Fruit fly (Drosophila melanogaster): ENCODE data around the gene CG10561.
A peak's percentile ranks its signal among the peaks of the same experiment; 100 is the strongest.

Gene CG10561

DNA sequence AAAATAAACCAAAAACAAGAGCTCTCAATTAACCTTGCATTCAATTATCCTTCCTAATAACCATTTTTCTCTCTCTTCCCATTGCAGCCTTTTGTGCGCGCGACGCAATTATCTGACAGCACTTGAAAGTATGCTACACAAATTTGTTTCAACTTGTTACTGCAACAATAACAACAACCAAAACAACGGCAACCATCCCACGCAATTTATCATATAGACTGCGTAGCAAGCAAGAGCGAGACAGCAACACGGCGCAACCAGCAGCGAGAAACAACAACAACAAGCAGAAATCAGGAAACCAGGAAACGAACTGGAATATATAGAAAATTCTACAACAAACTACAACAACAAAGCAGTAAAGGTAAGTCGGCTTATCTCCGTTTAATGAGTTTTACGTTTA, 51.8 kb downstream of the CG10561 start (continued):
- TF ChIP-seq CG11695 (GFP tag; IDR thresholded peaks at IDR 0.05) (0 out of 3 replicates have a peak, but pooled peaks have one; percentile 11), NfI (GFP tag; optimal IDR thresholded peaks at IDR 0.05) (no peak), CG1792 (GFP tag; optimal IDR thresholded peaks at IDR 0.05) (no peak), Eip74EF (GFP tag; optimal IDR thresholded peaks at IDR 0.05) (peak in 1 of 2 experiments; percentile 26), sd (tag; optimal IDR thresholded peaks at IDR 0.05) (peak; percentile 21), Bgb (GFP tag; IDR thresholded peaks at IDR 0.05; ENCODE audit: partially characterized antibody) (peak; percentile 17; the same call in 1 of the 2 replicates), Sry-β (GFP tag; optimal IDR thresholded peaks at IDR 0.05) (no peak), CG8924 (tag; optimal IDR thresholded peaks at IDR 0.05) (peak; percentile 12), Sox102F (GFP tag; optimal IDR thresholded peaks at IDR 0.05) (no peak), hkb (optimal IDR thresholded peaks at IDR 0.05) (no peak), hkb (GFP tag; IDR thresholded peaks at IDR 0.05) (no peak), Fer2 (tag; optimal IDR thresholded peaks at IDR 0.05) (no peak), so (GFP tag; IDR thresholded peaks at IDR 0.05) (no peak), HmgZ (tag; optimal IDR thresholded peaks at IDR 0.05) (peak; percentile 59), dmrt11E (tag; optimal IDR thresholded peaks at IDR 0.05) (no peak), CG7372 (GFP tag; IDR thresholded peaks at IDR 0.05) (no peak), CG4360 (GFP tag; IDR thresholded peaks at IDR 0.05) (peak; percentile 99), az2 (GFP tag; optimal IDR thresholded peaks at IDR 0.05) (no peak), vvl (GFP tag; IDR thresholded peaks at IDR 0.05) (peak; percentile 26; the same call in 1 of the 2 replicates), tll (GFP tag; optimal IDR thresholded peaks at IDR 0.05) (peak in 1 of 2 experiments; percentile 37), sqz (GFP tag; optimal IDR thresholded peaks at IDR 0.05) (peak; percentile 16), HLHmδ (GFP tag; optimal IDR thresholded peaks at IDR 0.05) (no peak), repo (GFP tag; optimal IDR thresholded peaks at IDR 0.05) (no peak), Myb (GFP tag; optimal IDR thresholded peaks at IDR 0.05) (no peak), CG17186 (GFP tag; optimal IDR thresholded peaks at IDR 0.05) (no peak), CG12236 (GFP tag; optimal IDR thresholded peaks at IDR 0.05) (no peak), twi (tag; optimal IDR thresholded peaks at IDR 0.05) (no peak), abd-A (tag; optimal IDR thresholded peaks at IDR 0.05) (peak; percentile 8), CG30431 (GFP tag; optimal IDR thresholded peaks at IDR 0.05) (no peak), CG8290 (GFP tag; optimal IDR thresholded peaks at IDR 0.05) (no peak), CG8290 (tag; optimal IDR thresholded peaks at IDR 0.05) (peak in 1 of 2 experiments; percentile 61), CG1233 (GFP tag; optimal IDR thresholded peaks at IDR 0.05) (no peak)

All from whole organism, embryonic.